Fruit fly (Drosophila melanogaster): Measurements from ENCODE around the gene Oseg4.

Oseg4 gene

dm6 chr3L:1756143-1756542 lies 20.6 kb upstream of the Oseg4 start, which contains the start of gene CG8001 (continued):
- no peak for TF ChIP-seq psq (GFP tag; optimal IDR thresholded peaks at IDR 0.05)
- no peak for TF ChIP-seq Xrp1 (GFP tag; IDR thresholded peaks at IDR 0.05)
- TF ChIP-seq unpg (GFP tag; optimal IDR thresholded peaks at IDR 0.05) = no peak
- no peak for TF ChIP-seq seq (GFP tag; IDR thresholded peaks at IDR 0.05)
- no peak for TF ChIP-seq CG6765 (GFP tag; optimal IDR thresholded peaks at IDR 0.05)
- no peak for TF ChIP-seq CG2199 (GFP tag; IDR thresholded peaks at IDR 0.05)
- no peak for TF ChIP-seq sima (GFP tag; optimal IDR thresholded peaks at IDR 0.05)
- TF ChIP-seq H2.0 (GFP tag; IDR thresholded peaks at IDR 0.05) = no peak
- no peak for TF ChIP-seq insv (GFP tag; optimal IDR thresholded peaks at IDR 0.05)
- TF ChIP-seq grau (tag; optimal IDR thresholded peaks at IDR 0.05) = no peak
- no peak for TF ChIP-seq ara (GFP tag; IDR thresholded peaks at IDR 0.05)
- peak; percentile 83 for TF ChIP-seq Sry-δ (GFP tag; optimal IDR thresholded peaks at IDR 0.05)
- no peak for TF ChIP-seq HmgZ (tag; optimal IDR thresholded peaks at IDR 0.05)
- TF ChIP-seq CG1603 (tag; optimal IDR thresholded peaks at IDR 0.05) = no peak
- TF ChIP-seq HHEX (GFP tag; optimal IDR thresholded peaks at IDR 0.05) = no peak
- TF ChIP-seq CG4328 (GFP tag; optimal IDR thresholded peaks at IDR 0.05) = no peak
- TF ChIP-seq dimm (GFP tag; IDR thresholded peaks at IDR 0.05) = no peak
- no peak for TF ChIP-seq CG16863 (GFP tag; optimal IDR thresholded peaks at IDR 0.05)
- no peak for TF ChIP-seq Dek (tag; optimal IDR thresholded peaks at IDR 0.05)
- peak; percentile 64; the same call in 1 of the 2 replicates for TF ChIP-seq amos (GFP tag; IDR thresholded peaks at IDR 0.05; ENCODE audit: partially characterized antibody)
- TF ChIP-seq tx (GFP tag; optimal IDR thresholded peaks at IDR 0.05) = no peak
- no peak for TF ChIP-seq Hr78 (GFP tag; optimal IDR thresholded peaks at IDR 0.05)
- no peak for TF ChIP-seq gcm (GFP tag; optimal IDR thresholded peaks at IDR 0.05)
- no peak for TF ChIP-seq CG3281 (GFP tag; optimal IDR thresholded peaks at IDR 0.05)
- no peak for TF ChIP-seq CG31224 (GFP tag; IDR thresholded peaks at IDR 0.05)
- peak; percentile 31 for TF ChIP-seq grn (GFP tag; optimal IDR thresholded peaks at IDR 0.05)
- no peak for TF ChIP-seq eyg (GFP tag; optimal IDR thresholded peaks at IDR 0.05)
- no peak for TF ChIP-seq NFAT (GFP tag; IDR thresholded peaks at IDR 0.05)
- no peak for TF ChIP-seq hth (optimal IDR thresholded peaks at IDR 0.05)
- TF ChIP-seq CG7839 (tag; optimal IDR thresholded peaks at IDR 0.05) = no peak
- no peak for TF ChIP-seq zen (tag; optimal IDR thresholded peaks at IDR 0.05)
- no peak for TF ChIP-seq pan (optimal IDR thresholded peaks at IDR 0.05)
- TF ChIP-seq pan (GFP tag; optimal IDR thresholded peaks at IDR 0.05 in 1 of 2, IDR thresholded peaks at IDR 0.05 in 1 of 2) = no peak
- no peak for TF ChIP-seq lbe (GFP tag; optimal IDR thresholded peaks at IDR 0.05)
- TF ChIP-seq dmrt11E (tag; optimal IDR thresholded peaks at IDR 0.05) = no peak
- no peak for TF ChIP-seq croc (GFP tag; conservative IDR thresholded peaks at IDR 0.05)
- no peak for TF ChIP-seq HLH3B (GFP tag; IDR thresholded peaks at IDR 0.05)
- no peak for TF ChIP-seq CG11247 (GFP tag; IDR thresholded peaks at IDR 0.05)
- TF ChIP-seq HLHmδ (GFP tag; optimal IDR thresholded peaks at IDR 0.05) = no peak
- no peak for TF ChIP-seq CG15011 (GFP tag; optimal IDR thresholded peaks at IDR 0.05)
- TF ChIP-seq CG4617 (GFP tag; optimal IDR thresholded peaks at IDR 0.05; ENCODE audit: borderline replicate concordance) = no peak
- no peak for TF ChIP-seq CG2889 (GFP tag; IDR thresholded peaks at IDR 0.05)
- TF ChIP-seq CG12942 (GFP tag; optimal IDR thresholded peaks at IDR 0.05) = no peak
- no peak for TF ChIP-seq sug (tag; optimal IDR thresholded peaks at IDR 0.05)
- TF ChIP-seq CG32772 (GFP tag; IDR thresholded peaks at IDR 0.05) = no peak
- TF ChIP-seq CG7786 (GFP tag; optimal IDR thresholded peaks at IDR 0.05) = no peak
- TF ChIP-seq CG13296 (GFP tag; optimal IDR thresholded peaks at IDR 0.05) = no peak
- TF ChIP-seq dysf (GFP tag; IDR thresholded peaks at IDR 0.05) = no peak
- TF ChIP-seq Rfx (GFP tag; IDR thresholded peaks at IDR 0.05) = no peak
- no peak for TF ChIP-seq tio (GFP tag; optimal IDR thresholded peaks at IDR 0.05)
- no peak for TF ChIP-seq CG6683 (GFP tag; optimal IDR thresholded peaks at IDR 0.05)
- TF ChIP-seq chm (GFP tag; IDR thresholded peaks at IDR 0.05) = no peak
- TF ChIP-seq CG7987 (GFP tag; optimal IDR thresholded peaks at IDR 0.05) = no peak
